Worm (Caenorhabditis elegans): ENCODE data around the gene hmgr-1.

- TF ChIP-seq W03F9.2 (tag; optimal IDR thresholded peaks at IDR 0.05) (no peak), him-1 (tag; optimal IDR thresholded peaks at IDR 0.05) (no peak)
Measured at ce11 chrIII:7373802-7374435, 14.6 kb downstream of the hmgr-1 start.

Data from whole organism, L4/young adult.